Worm (Caenorhabditis elegans) whole organism, young adult: ENCODE measurements around the gene C49F8.3.

ENCODE experiments used
- F33H1.4 ChIP-seq: fragments of 200-800 bp; sonication (Bioruptor generic); IDR thresholded peaks from 2 replicates; pipeline ENCODE4 v1.3.6; 2022; ENCODE audit warnings: missing genetic modification reagents, missing genetic modification characterization, missing compliant biosample characterization
- F39B2.1 ChIP-seq: fragments of 200-800 bp; sonication (Bioruptor generic); IDR thresholded peaks from 2 replicates; pipeline ENCODE4 v1.3.6; 2022; ENCODE audit warnings: missing genetic modification reagents, missing genetic modification characterization, missing compliant biosample characterization
- akir-1 ChIP-seq: fragments of 200-800 bp; sonication (Bioruptor generic); optimal IDR thresholded peaks from 2 replicates; lab custom pipeline; 2018; ENCODE audit warnings: mild to moderate bottlenecking, missing genetic modification characterization, moderate library complexity, missing compliant biosample characterization
- athp-1 ChIP-seq: sonication (generic microtip); optimal IDR thresholded peaks from 2 replicates; lab custom pipeline; 2017; ENCODE audit warnings: mild to moderate bottlenecking, missing genetic modification characterization, missing compliant biosample characterization
- egrh-3 ChIP-seq: fragments of 200-800 bp; sonication (Bioruptor generic); IDR thresholded peaks from 2 replicates; pipeline ENCODE4 v1.3.6; 2022; ENCODE audit warnings: missing genetic modification reagents, missing genetic modification characterization, missing compliant biosample characterization
- snpc-1.1 ChIP-seq: sonication (generic microtip); optimal IDR thresholded peaks from 2 replicates; lab custom pipeline; 2017; ENCODE audit warnings: missing genetic modification characterization, mild to moderate bottlenecking, missing compliant biosample characterization, antibody characterized with exemption, moderate library complexity, missing genotype, missing genetic modification reagents; ENCODE audit not compliant: insufficient read depth
- snpc-4 ChIP-seq, 5 experiments: fragments of 150-350 bp in 1 of 5; sonication (generic microtip) in 4 of 5; optimal IDR thresholded peaks; 2 replicates each; lab custom pipeline; 2014 to 2018; ENCODE audit warnings: missing genetic modification characterization in 5 of 5, missing biosample characterization in 3 of 5, antibody characterized with exemption in 2 of 5, mild to moderate bottlenecking in 2 of 5, missing compliant biosample characterization in 2 of 5, missing genotype in 2 of 5, moderate library complexity in 2 of 5, missing genetic modification reagents in 1 of 5
- zfh-2 ChIP-seq: fragments of 200-800 bp; sonication (Bioruptor generic); conservative IDR thresholded peaks from 2 replicates; pipeline ENCODE4 v1.3.6; 2022; ENCODE audit warnings: missing genetic modification reagents, missing genetic modification characterization, missing compliant biosample characterization

- TF ChIP-seq snpc-4 (GFP tag; optimal IDR thresholded peaks at IDR 0.05; lab: Kevin White, UChicago) = no peak
- no peak for TF ChIP-seq snpc-4 (tag; optimal IDR thresholded peaks at IDR 0.05; lab: Kevin White, UChicago)
- TF ChIP-seq snpc-1.1 (tag; lab: Kevin White, UChicago) = no peak
- no peak for TF ChIP-seq zfh-2 (GFP tag; lab: Robert Waterston, UW)
- no peak for TF ChIP-seq F39B2.1 (GFP tag; lab: Robert Waterston, UW)
- no peak for TF ChIP-seq egrh-3
- TF ChIP-seq athp-1 = no peak
- TF ChIP-seq F33H1.4 = no peak
- no peak for TF ChIP-seq akir-1
Observed at ce11 chrX:13359800-13360199, 27.5 kb downstream of the C49F8.3 start.
